Fruit fly (Drosophila melanogaster): ENCODE data around the gene sowah.

The sowah gene

dm6 chr3L:12529431-12530007 is 42.8 kb downstream of the sowah start:
- TF ChIP-seq CG34406 (GFP tag; optimal IDR thresholded peaks at IDR 0.05), result peak; percentile 62
- peak; percentile 86 for TF ChIP-seq eg (GFP tag; IDR thresholded peaks at IDR 0.05)
- TF ChIP-seq Sox15 (GFP tag; optimal IDR thresholded peaks at IDR 0.05), result no peak
- TF ChIP-seq Sox14 (GFP tag; optimal IDR thresholded peaks at IDR 0.05), result peak; percentile 74
- TF ChIP-seq CG6808 (GFP tag; optimal IDR thresholded peaks at IDR 0.05), result peak; percentile 51
- TF ChIP-seq dac (GFP tag; optimal IDR thresholded peaks at IDR 0.05), result peak; percentile 47
- TF ChIP-seq acj6 (GFP tag; optimal IDR thresholded peaks at IDR 0.05), result peak; percentile 69
- peak; percentile 61 for TF ChIP-seq CG8632 (GFP tag; optimal IDR thresholded peaks at IDR 0.05)
- peak; percentile 76 for TF ChIP-seq topi (GFP tag; optimal IDR thresholded peaks at IDR 0.05)
- peak; percentile 64 for TF ChIP-seq CG11294 (GFP tag; IDR thresholded peaks at IDR 0.05)
- no peak for TF ChIP-seq Hr38 (GFP tag; optimal IDR thresholded peaks at IDR 0.05)
- TF ChIP-seq Ets21C (GFP tag; optimal IDR thresholded peaks at IDR 0.05), result peak; percentile 60
- TF ChIP-seq Eip75B (GFP tag; optimal IDR thresholded peaks at IDR 0.05), result peak; percentile 50
- TF ChIP-seq Hr39 (GFP tag; optimal IDR thresholded peaks at IDR 0.05), result peak; percentile 74
- TF ChIP-seq Eip78C (GFP tag), result peak; percentile 94
- TF ChIP-seq fkh (GFP tag; optimal IDR thresholded peaks at IDR 0.05), result no peak
- peak; percentile 63 for TF ChIP-seq CG6792 (GFP tag; optimal IDR thresholded peaks at IDR 0.05)
- TF ChIP-seq Met (GFP tag; optimal IDR thresholded peaks at IDR 0.05), result peak; percentile 74
- peak; percentile 56 for TF ChIP-seq cyc (GFP tag; optimal IDR thresholded peaks at IDR 0.05)
- TF ChIP-seq CG1621 (tag; optimal IDR thresholded peaks at IDR 0.05), result no peak
- peak; percentile 71; the same call in 2 of the 3 replicates for TF ChIP-seq CG8119 (GFP tag; IDR thresholded peaks at IDR 0.05)
- no peak for TF ChIP-seq fd85E (GFP tag; optimal IDR thresholded peaks at IDR 0.05)
- peak; percentile 70 for TF ChIP-seq pdm3 (GFP tag; optimal IDR thresholded peaks at IDR 0.05)
- peak; percentile 60 for TF ChIP-seq CG15336 (GFP tag; IDR thresholded peaks at IDR 0.05)
- peak; percentile 40 for TF ChIP-seq CG16779 (tag; optimal IDR thresholded peaks at IDR 0.05)
- TF ChIP-seq CG31627 (GFP tag; optimal IDR thresholded peaks at IDR 0.05), result peak; percentile 73
- peak; percentile 66 for TF ChIP-seq Ets96B (tag; optimal IDR thresholded peaks at IDR 0.05)
- no peak for TF ChIP-seq CG6276 (GFP tag; optimal IDR thresholded peaks at IDR 0.05)
- peak; percentile 62 for TF ChIP-seq Smox (GFP tag; optimal IDR thresholded peaks at IDR 0.05)
- TF ChIP-seq achi (GFP tag; optimal IDR thresholded peaks at IDR 0.05), result peak; percentile 55
- peak; percentile 51 for TF ChIP-seq Gug (GFP tag; IDR thresholded peaks at IDR 0.05)
- TF ChIP-seq CG32006 (GFP tag; optimal IDR thresholded peaks at IDR 0.05), result peak; percentile 65
- TF ChIP-seq esn (GFP tag; optimal IDR thresholded peaks at IDR 0.05), result peak; percentile 79
- TF ChIP-seq CG11902 (GFP tag; optimal IDR thresholded peaks at IDR 0.05), result peak; percentile 18
- peak; percentile 46 for TF ChIP-seq CG3032 (tag; optimal IDR thresholded peaks at IDR 0.05)
- TF ChIP-seq CG10631 (GFP tag; optimal IDR thresholded peaks at IDR 0.05), result peak; percentile 44
- TF ChIP-seq Hr4 (GFP tag; optimal IDR thresholded peaks at IDR 0.05), result peak; percentile 68
- peak; percentile 51 for TF ChIP-seq spab (GFP tag; optimal IDR thresholded peaks at IDR 0.05)
- peak; percentile 76 for TF ChIP-seq CG6163 (GFP tag; IDR thresholded peaks at IDR 0.05)
- peak; percentile 38 for TF ChIP-seq CG11762 (GFP tag; optimal IDR thresholded peaks at IDR 0.05; ENCODE audit: insufficient read depth)
- TF ChIP-seq CG4318 (GFP tag; optimal IDR thresholded peaks at IDR 0.05), result no peak
- no peak for TF ChIP-seq Sox102F (GFP tag; optimal IDR thresholded peaks at IDR 0.05)
- TF ChIP-seq net (GFP tag; optimal IDR thresholded peaks at IDR 0.05), result peak; percentile 71
- TF ChIP-seq fd59A (GFP tag; optimal IDR thresholded peaks at IDR 0.05), result no peak
- TF ChIP-seq CG8319 (GFP tag; optimal IDR thresholded peaks at IDR 0.05), result peak; percentile 21
- TF ChIP-seq CG3919 (GFP tag; optimal IDR thresholded peaks at IDR 0.05), result peak; percentile 67
- TF ChIP-seq Blimp-1 (GFP tag; optimal IDR thresholded peaks at IDR 0.05), result no peak
- peak; percentile 43 to 45 for TF ChIP-seq ss (GFP tag; optimal IDR thresholded peaks at IDR 0.05)
- TF ChIP-seq Lpt (GFP tag; optimal IDR thresholded peaks at IDR 0.05), result peak; percentile 40
- TF ChIP-seq lz (GFP tag; optimal IDR thresholded peaks at IDR 0.05), result peak; percentile 61
- TF ChIP-seq CG10669 (GFP tag; optimal IDR thresholded peaks at IDR 0.05), result peak; percentile 59
- TF ChIP-seq CG9139 (GFP tag; optimal IDR thresholded peaks at IDR 0.05), result no peak

All from whole organism, prepupa.